Fruit fly (Drosophila melanogaster) whole organism, adult: Measurements from ENCODE around the gene CG32712.

Experiments
- CG11617 ChIP-seq: fragments of 200-800 bp; sonication (Bioruptor generic); optimal IDR thresholded peaks from 2 replicates; lab custom pipeline; 2017; ENCODE audit warnings: mild to moderate bottlenecking, missing biosample characterization, missing genetic modification reagents, missing genetic modification characterization
- CG12768 ChIP-seq: fragments of 200-800 bp; sonication (Bioruptor generic); optimal IDR thresholded peaks from 2 replicates; lab custom pipeline; 2017; ENCODE audit warnings: missing biosample characterization, missing genetic modification characterization, mild to moderate bottlenecking, moderate library complexity, missing genetic modification reagents
- CG14711 ChIP-seq: fragments of 200-800 bp; sonication (Bioruptor generic); optimal IDR thresholded peaks from 2 replicates; lab custom pipeline; 2018; ENCODE audit warnings: missing biosample characterization, mild to moderate bottlenecking, missing genetic modification characterization, moderate library complexity
- CG1620 ChIP-seq: fragments of 200-800 bp; sonication (Bioruptor generic); optimal IDR thresholded peaks from 2 replicates; lab custom pipeline; 2016; ENCODE audit warnings: missing biosample characterization, missing genetic modification characterization
- CG33017 ChIP-seq: fragments of 200-800 bp; sonication (Bioruptor generic); optimal IDR thresholded peaks from 2 replicates; lab custom pipeline; 2018; ENCODE audit warnings: missing biosample characterization, mild to moderate bottlenecking, missing genetic modification characterization, moderate library complexity
- CG5204 ChIP-seq: fragments of 200-800 bp; sonication (Bioruptor generic); optimal IDR thresholded peaks from 2 replicates; lab custom pipeline; 2016; ENCODE audit warnings: missing biosample characterization, missing genetic modification characterization
- CG7045 ChIP-seq: fragments of 200-800 bp; sonication (Bioruptor generic); optimal IDR thresholded peaks from 2 replicates; lab custom pipeline; 2017; ENCODE audit warnings: missing biosample characterization, mild to moderate bottlenecking, missing genetic modification characterization
- CG7101 ChIP-seq: fragments of 200-800 bp; sonication (Bioruptor generic); optimal IDR thresholded peaks from 2 replicates; lab custom pipeline; 2018; ENCODE audit warnings: missing biosample characterization, mild to moderate bottlenecking, missing genetic modification characterization, moderate library complexity
- Clk ChIP-seq: fragments of 200-800 bp; sonication (Bioruptor generic); optimal IDR thresholded peaks from 2 replicates; lab custom pipeline; 2017; ENCODE audit warnings: missing biosample characterization, missing genetic modification characterization
- Crg-1 ChIP-seq: fragments of 200-800 bp; sonication (Bioruptor generic); optimal IDR thresholded peaks from 2 replicates; lab custom pipeline; 2016; ENCODE audit warnings: missing biosample characterization, missing genetic modification characterization
- Hr96 ChIP-seq: fragments of 200-800 bp; sonication (Bioruptor generic); optimal IDR thresholded peaks from 2 replicates; lab custom pipeline; 2016; ENCODE audit warnings: missing biosample characterization, missing genetic modification characterization
- Mnt ChIP-seq: fragments of 200-800 bp; sonication (Bioruptor generic); optimal IDR thresholded peaks from 2 replicates; lab custom pipeline; 2016; ENCODE audit warnings: missing biosample characterization, mild to moderate bottlenecking, missing genetic modification characterization
- bab1 ChIP-seq: fragments of 200-800 bp; sonication (Bioruptor generic); optimal IDR thresholded peaks from 3 replicates; lab custom pipeline; 2019; ENCODE audit warnings: missing biosample characterization, mild to moderate bottlenecking, missing genetic modification characterization, moderate library complexity
- cic ChIP-seq: fragments of 200-800 bp; sonication (Bioruptor generic); optimal IDR thresholded peaks from 2 replicates; lab custom pipeline; 2017; ENCODE audit warnings: missing biosample characterization, mild to moderate bottlenecking, missing genetic modification characterization, moderate library complexity
- kay ChIP-seq: fragments of 200-800 bp; sonication (Bioruptor generic); peaks from one replicate; lab custom pipeline; 2016; ENCODE audit warnings: missing biosample characterization, missing genetic modification characterization, borderline replicate concordance
- ovo ChIP-seq: fragments of 200-800 bp; sonication (Bioruptor generic); optimal IDR thresholded peaks from 2 replicates; lab custom pipeline; 2016; ENCODE audit warnings: missing biosample characterization, missing genetic modification characterization
- pad ChIP-seq: fragments of 200-800 bp; sonication (Bioruptor generic); optimal IDR thresholded peaks from 3 replicates; lab custom pipeline; 2017; ENCODE audit warnings: missing biosample characterization, missing genetic modification characterization, mild to moderate bottlenecking, moderate library complexity, missing genetic modification reagents
- tj ChIP-seq: fragments of 200-800 bp; sonication (Bioruptor generic); optimal IDR thresholded peaks from 3 replicates; lab custom pipeline; 2017; ENCODE audit warnings: missing biosample characterization, mild to moderate bottlenecking, missing genetic modification characterization, moderate library complexity
- toe ChIP-seq: fragments of 200-800 bp; sonication (Bioruptor generic); optimal IDR thresholded peaks from 2 replicates; lab custom pipeline; 2016; ENCODE audit warnings: missing biosample characterization, missing genetic modification characterization

Gene CG32712

dm6 chrX:8433709-8434108, at the start of gene CG32712:
Gene CG32712 (minus strand): TSS chrX:8433809.
- no peak for TF ChIP-seq Mnt (GFP tag; lab: Kevin White, UChicago)
- TF ChIP-seq CG11617: no peak
- TF ChIP-seq CG12768: no peak
- TF ChIP-seq Clk (GFP tag; lab: Kevin White, UChicago): no peak
- no peak for TF ChIP-seq cic (GFP tag; lab: Kevin White, UChicago)
- no peak for TF ChIP-seq pad (GFP tag; lab: Kevin White, UChicago)
- no peak for TF ChIP-seq ovo
- no peak for TF ChIP-seq CG1620 (GFP tag; lab: Kevin White, UChicago)
- no peak for TF ChIP-seq CG14711 (tag; lab: Kevin White, UChicago)
- TF ChIP-seq CG33017 (tag; lab: Kevin White, UChicago): no peak
- TF ChIP-seq toe (GFP tag; lab: Kevin White, UChicago): no peak
- no peak for TF ChIP-seq Hr96 (GFP tag; lab: Kevin White, UChicago)

- TF ChIP-seq tj (peak; percentile 8), CG33017 (tag; lab: Kevin White, UChicago) (no peak), CG7045 (GFP tag; lab: Kevin White, UChicago) (no peak), bab1 (peak; percentile 95)
Measured at dm6 chrX:8481462-8481861, 47.9 kb upstream of the CG32712 start, which contains the start of gene Cp38. Gene Cp38 (plus strand): TSS chrX:8481837.

- no peak for TF ChIP-seq CG14711 (tag; lab: Kevin White, UChicago)
- no peak for TF ChIP-seq pad (GFP tag; lab: Kevin White, UChicago)
- peak; percentile 81 for TF ChIP-seq Crg-1 (GFP tag; lab: Kevin White, UChicago)
- TF ChIP-seq CG1620 (GFP tag; lab: Kevin White, UChicago): peak; percentile 65
- TF ChIP-seq bab1: peak; percentile 94
- TF ChIP-seq Hr96 (GFP tag; lab: Kevin White, UChicago): no peak
- TF ChIP-seq CG7045 (GFP tag; lab: Kevin White, UChicago): no peak
- no peak for TF ChIP-seq CG33017 (tag; lab: Kevin White, UChicago)
Measured at dm6 chrX:8479031-8479568, 45.5 kb upstream of the CG32712 start, which contains the start of gene Cp36. Gene Cp36 (plus strand): TSS chrX:8479319.

dm6 chrX:8476817-8477216, 43.2 kb upstream of the CG32712 start, which contains the start of gene Cp7Fc:
Gene Cp7Fc (plus strand): TSS chrX:8477117.
- TF ChIP-seq Mnt (GFP tag; lab: Kevin White, UChicago): no peak
- TF ChIP-seq Crg-1 (GFP tag; lab: Kevin White, UChicago): peak; percentile 8
- TF ChIP-seq bab1: peak; percentile 16

- TF ChIP-seq pad (GFP tag; lab: Kevin White, UChicago): no peak
- TF ChIP-seq tj: peak; percentile 93
- TF ChIP-seq kay (GFP tag; lab: Kevin White, UChicago): no peak
Measured at dm6 chrX:8475657-8476056, 42.0 kb upstream of the CG32712 start.

dm6 chrX:8473339-8473887, 39.8 kb upstream of the CG32712 start, which contains the start of gene Cp7Fb:
Gene Cp7Fb (plus strand): TSS chrX:8473837.
- TF ChIP-seq CG7101 (tag; lab: Kevin White, UChicago): no peak
- TF ChIP-seq Crg-1 (GFP tag; lab: Kevin White, UChicago): peak; percentile 56
- no peak for TF ChIP-seq toe (GFP tag; lab: Kevin White, UChicago)
- peak; percentile 50 for TF ChIP-seq CG1620 (GFP tag; lab: Kevin White, UChicago)
- peak; percentile 35 for TF ChIP-seq CG14711 (tag; lab: Kevin White, UChicago)
- peak; percentile 99 for TF ChIP-seq bab1
- TF ChIP-seq CG12768: no peak
- no peak for TF ChIP-seq pad (GFP tag; lab: Kevin White, UChicago)
- no peak for TF ChIP-seq CG33017 (tag; lab: Kevin White, UChicago)
- no peak for TF ChIP-seq Mnt (GFP tag; lab: Kevin White, UChicago)
- peak; percentile 35 for TF ChIP-seq tj
- TF ChIP-seq kay (GFP tag; lab: Kevin White, UChicago): no peak
- no peak for TF ChIP-seq CG7045 (GFP tag; lab: Kevin White, UChicago)

- peak; percentile 4 for TF ChIP-seq CG1620 (GFP tag; lab: Kevin White, UChicago)
- TF ChIP-seq CG12768: no peak
- no peak for TF ChIP-seq CG7101 (tag; lab: Kevin White, UChicago)
- TF ChIP-seq Crg-1 (GFP tag; lab: Kevin White, UChicago): no peak
- no peak for TF ChIP-seq Mnt (GFP tag; lab: Kevin White, UChicago)
- TF ChIP-seq ovo: no peak
- TF ChIP-seq CG11617: no peak
- no peak for TF ChIP-seq pad (GFP tag; lab: Kevin White, UChicago)
- no peak for TF ChIP-seq kay (GFP tag; lab: Kevin White, UChicago)
- TF ChIP-seq CG14711 (tag; lab: Kevin White, UChicago): no peak
- TF ChIP-seq tj: no peak
- TF ChIP-seq bab1: peak; percentile 20
- TF ChIP-seq CG5204 (GFP tag; lab: Kevin White, UChicago): no peak
- TF ChIP-seq toe (GFP tag; lab: Kevin White, UChicago): no peak
Measured at dm6 chrX:8470588-8470987, 37.0 kb upstream of the CG32712 start, which contains the start of gene Cp7Fa. Gene Cp7Fa (plus strand): TSS chrX:8470888.
